Worm (Caenorhabditis elegans) whole organism, mixed stage, embryonic: ENCODE data around the gene pros-1.

Experiments used
- M03D4.4 ChIP-seq: sonication (generic microtip); optimal IDR thresholded peaks from 2 replicates; lab custom pipeline; 2017; ENCODE audit warnings: mild to moderate bottlenecking, missing genetic modification characterization, missing compliant biosample characterization
- bed-3 ChIP-seq: fragments of 200-800 bp; sonication (Bioruptor generic); optimal IDR thresholded peaks from 3 replicates; lab custom pipeline; 2018; ENCODE audit warnings: mild to moderate bottlenecking, missing genetic modification characterization, moderate library complexity, missing compliant biosample characterization
- blmp-1 ChIP-seq: fragments of 150-350 bp; optimal IDR thresholded peaks from 2 replicates; lab custom pipeline; 2014; ENCODE audit warnings: missing biosample characterization, missing genetic modification characterization
- ceh-39 ChIP-seq: fragments of 150-350 bp; optimal IDR thresholded peaks from 2 replicates; lab custom pipeline; 2014; ENCODE audit warnings: missing biosample characterization, missing genetic modification characterization
- ceh-43 ChIP-seq: fragments of 200-800 bp; sonication (Bioruptor generic); optimal IDR thresholded peaks from 2 replicates; lab custom pipeline; 2018; ENCODE audit warnings: mild to moderate bottlenecking, missing genetic modification characterization, moderate library complexity, missing compliant biosample characterization
- ceh-83 ChIP-seq: fragments of 200-800 bp; sonication (Bioruptor generic); optimal IDR thresholded peaks from 2 replicates; lab custom pipeline; 2018; ENCODE audit warnings: mild to moderate bottlenecking, missing genetic modification characterization, missing compliant biosample characterization
- ces-1 ChIP-seq: fragments of 150-350 bp; optimal IDR thresholded peaks from 2 replicates; lab custom pipeline; 2014; ENCODE audit warnings: missing biosample characterization, missing genetic modification reagents, missing genetic modification characterization
- cnd-1 ChIP-seq: fragments of 200-800 bp; sonication (Bioruptor generic); optimal IDR thresholded peaks from 2 replicates; lab custom pipeline; 2018; ENCODE audit warnings: mild to moderate bottlenecking, missing genetic modification characterization, missing compliant biosample characterization
- drap-1 ChIP-seq: fragments of 200-800 bp; sonication (Bioruptor generic); optimal IDR thresholded peaks from 3 replicates; lab custom pipeline; 2018; ENCODE audit warnings: mild to moderate bottlenecking, missing genetic modification characterization, missing compliant biosample characterization
- elt-1 ChIP-seq: sonication (generic microtip); optimal IDR thresholded peaks from 2 replicates; lab custom pipeline; 2017; ENCODE audit warnings: missing genetic modification characterization, mild to moderate bottlenecking, missing compliant biosample characterization, antibody characterized with exemption, moderate library complexity, borderline replicate concordance; ENCODE audit not compliant: insufficient read depth
- elt-3 ChIP-seq: fragments of 150-350 bp; optimal IDR thresholded peaks from 2 replicates; lab custom pipeline; 2014; ENCODE audit warnings: missing biosample characterization, missing genetic modification characterization
- flh-1 ChIP-seq: fragments of 200-800 bp; sonication (Bioruptor generic); optimal IDR thresholded peaks from 2 replicates; lab custom pipeline; 2018; ENCODE audit warnings: mild to moderate bottlenecking, missing genetic modification characterization, moderate library complexity, missing compliant biosample characterization
- ham-2 ChIP-seq: fragments of 200-800 bp; sonication (Bioruptor generic); optimal IDR thresholded peaks from 2 replicates; lab custom pipeline; 2018; ENCODE audit warnings: mild to moderate bottlenecking, missing genetic modification characterization, missing compliant biosample characterization
- hlh-1 ChIP-seq: fragments of 150-350 bp; optimal IDR thresholded peaks from 2 replicates; lab custom pipeline; 2014; ENCODE audit warnings: missing biosample characterization, missing genetic modification reagents, missing genetic modification characterization
- lin-13 ChIP-seq: fragments of 150-350 bp; optimal IDR thresholded peaks from 2 replicates; lab custom pipeline; 2014; ENCODE audit warnings: missing biosample characterization, missing genetic modification characterization
- lin-32 ChIP-seq: fragments of 200-800 bp; sonication (Bioruptor generic); optimal IDR thresholded peaks from 2 replicates; lab custom pipeline; 2018; ENCODE audit warnings: mild to moderate bottlenecking, missing genetic modification characterization, missing compliant biosample characterization
- lsy-2 ChIP-seq: fragments of 150-350 bp; optimal IDR thresholded peaks from 2 replicates; lab custom pipeline; 2014; ENCODE audit warnings: missing biosample characterization, missing genetic modification characterization
- mab-5 ChIP-seq: fragments of 150-350 bp; optimal IDR thresholded peaks from 2 replicates; lab custom pipeline; 2014; ENCODE audit warnings: missing biosample characterization, missing genetic modification characterization
- mep-1 ChIP-seq: fragments of 150-350 bp; optimal IDR thresholded peaks from 2 replicates; lab custom pipeline; 2017; ENCODE audit warnings: missing biosample characterization, missing genetic modification reagents, missing genetic modification characterization, inconsistent platforms
- mls-2 ChIP-seq: sonication (generic microtip); optimal IDR thresholded peaks from 2 replicates; lab custom pipeline; 2016; ENCODE audit warnings: mild to moderate bottlenecking, missing genetic modification characterization, moderate library complexity, missing compliant biosample characterization
- nhr-12 ChIP-seq: fragments of 150-350 bp; optimal IDR thresholded peaks from 2 replicates; lab custom pipeline; 2014; ENCODE audit warnings: missing biosample characterization, missing genetic modification characterization
- nhr-2 ChIP-seq: fragments of 150-350 bp; optimal IDR thresholded peaks from 2 replicates; lab custom pipeline; 2014; ENCODE audit warnings: missing biosample characterization, missing genetic modification characterization
- nhr-237 ChIP-seq: fragments of 150-350 bp; optimal IDR thresholded peaks from 2 replicates; lab custom pipeline; 2014; ENCODE audit warnings: missing biosample characterization, missing genetic modification characterization
- nhr-28 ChIP-seq: fragments of 150-350 bp; optimal IDR thresholded peaks from 2 replicates; lab custom pipeline; 2014; ENCODE audit warnings: missing biosample characterization, missing genetic modification characterization
- nhr-76 ChIP-seq: sonication (generic microtip); optimal IDR thresholded peaks from 2 replicates; lab custom pipeline; 2017; ENCODE audit warnings: missing biosample characterization, missing genetic modification characterization
- pha-4 ChIP-seq: fragments of 150-350 bp; optimal IDR thresholded peaks from 2 replicates; lab custom pipeline; 2018; ENCODE audit warnings: missing biosample characterization, missing genetic modification reagents, missing genetic modification characterization
- sem-2 ChIP-seq: fragments of 200-800 bp; sonication (Bioruptor generic); optimal IDR thresholded peaks from 2 replicates; lab custom pipeline; 2018; ENCODE audit warnings: mild to moderate bottlenecking, missing genetic modification characterization, missing compliant biosample characterization
- snpc-4 ChIP-seq: fragments of 150-350 bp; optimal IDR thresholded peaks from 2 replicates; lab custom pipeline; 2014; ENCODE audit warnings: missing biosample characterization, missing genetic modification characterization
- sptf-1 ChIP-seq: sonication (generic microtip); optimal IDR thresholded peaks from 2 replicates; lab custom pipeline; 2017; ENCODE audit warnings: mild to moderate bottlenecking, missing genetic modification characterization, moderate library complexity, missing compliant biosample characterization
- tbx-8 ChIP-seq: fragments of 200-800 bp; sonication (Bioruptor generic); optimal IDR thresholded peaks from 2 replicates; lab custom pipeline; 2018; ENCODE audit warnings: mild to moderate bottlenecking, missing genetic modification characterization, moderate library complexity, missing compliant biosample characterization
- unc-120 ChIP-seq: sonication (generic microtip); optimal IDR thresholded peaks from 2 replicates; lab custom pipeline; 2017; ENCODE audit warnings: missing genetic modification characterization, missing compliant biosample characterization; ENCODE audit not compliant: poor library complexity, severe bottlenecking
- unc-39 ChIP-seq: fragments of 150-350 bp; optimal IDR thresholded peaks from 2 replicates; lab custom pipeline; 2014; ENCODE audit warnings: missing biosample characterization, missing genetic modification characterization
- unc-62 ChIP-seq: fragments of 150-350 bp; optimal IDR thresholded peaks from 2 replicates; lab custom pipeline; 2014; ENCODE audit warnings: missing biosample characterization, missing genetic modification reagents, missing genetic modification characterization
- zip-8 ChIP-seq: fragments of 150-350 bp; optimal IDR thresholded peaks from 2 replicates; lab custom pipeline; 2014; ENCODE audit warnings: missing biosample characterization, missing genetic modification characterization
- ztf-11 ChIP-seq: fragments of 150-350 bp; optimal IDR thresholded peaks from 2 replicates; lab custom pipeline; 2014; ENCODE audit warnings: missing biosample characterization, missing genetic modification characterization

The pros-1 gene

DNA sequence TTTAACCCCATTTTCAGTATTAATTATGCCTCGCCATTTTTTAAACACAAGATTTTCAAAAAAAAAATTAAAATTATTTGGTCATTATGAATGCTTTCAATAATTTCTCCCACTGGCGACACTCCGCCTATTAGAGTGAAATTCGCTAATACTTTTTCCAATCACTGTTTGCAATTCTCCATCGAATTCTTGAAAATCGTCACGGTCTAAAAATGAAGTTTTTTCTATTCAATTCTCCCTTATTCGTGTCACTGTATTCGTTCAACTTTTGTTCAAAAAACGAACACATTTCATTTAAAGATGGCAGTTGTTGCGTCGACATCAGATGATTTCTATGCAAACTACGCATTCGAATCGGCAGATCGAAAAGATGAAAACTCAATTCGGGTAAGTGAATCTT is 41.4 kb downstream of the pros-1 start, which contains the start of gene C14B9.3:
TSS of gene C14B9.3 (plus strand) at position 301 of the 400 bp plus-strand sequence.
- no peak for TF ChIP-seq hlh-1 (tag; lab: Kevin White, UChicago)
- no peak for TF ChIP-seq drap-1
- no peak for TF ChIP-seq M03D4.4 (tag; lab: Kevin White, UChicago)
- TF ChIP-seq unc-120 (tag; lab: Kevin White, UChicago) = no peak
- no peak for TF ChIP-seq nhr-2 (tag; lab: Kevin White, UChicago)
- no peak for TF ChIP-seq lin-13 (tag; lab: Kevin White, UChicago)
- TF ChIP-seq, all 35 proteins: peak for 0

DNA sequence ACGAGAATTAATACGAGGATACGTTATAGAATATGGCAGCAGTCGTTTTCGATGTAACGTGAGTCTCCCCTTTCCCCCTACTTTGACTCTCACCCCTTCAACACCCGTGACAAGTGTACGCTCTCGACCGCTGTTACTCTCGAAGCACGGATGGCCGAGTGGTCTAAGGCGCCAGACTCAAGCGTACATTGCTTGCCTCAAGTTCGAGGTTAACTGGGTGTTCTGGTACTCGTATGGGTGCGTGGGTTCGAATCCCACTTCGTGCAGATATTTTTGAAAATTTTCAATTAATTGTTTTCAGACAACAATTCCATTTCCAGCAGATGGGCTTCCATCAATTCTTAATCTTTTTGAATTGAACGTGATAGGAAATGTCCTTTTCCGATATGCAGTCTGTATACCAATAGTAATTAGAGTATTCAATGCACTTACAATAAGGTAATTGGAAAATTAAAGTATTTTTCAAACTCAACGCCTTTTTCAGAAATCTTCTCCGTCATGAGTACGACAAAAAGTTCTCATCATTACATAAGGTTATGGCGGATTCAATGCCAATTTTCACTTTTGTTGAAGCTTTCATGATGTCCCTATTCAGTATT is 42.5 kb downstream of the pros-1 start:
- TF ChIP-seq ham-2 (GFP tag; lab: Kevin White, UChicago) = peak; percentile 81
- TF ChIP-seq ceh-39 (tag; lab: Kevin White, UChicago) = no peak
- peak; percentile 88 for TF ChIP-seq sptf-1 (tag; lab: Kevin White, UChicago)
- peak; percentile 39 for TF ChIP-seq ces-1
- TF ChIP-seq ceh-43 (GFP tag; lab: Kevin White, UChicago) = peak; percentile 77
- no peak for TF ChIP-seq nhr-237 (tag; lab: Kevin White, UChicago)
- peak; percentile 89 for TF ChIP-seq M03D4.4 (tag; lab: Kevin White, UChicago)
- TF ChIP-seq lin-13 (tag; lab: Kevin White, UChicago) = peak; percentile 51
- TF ChIP-seq unc-120 (tag; lab: Kevin White, UChicago) = peak; percentile 74
- TF ChIP-seq ztf-11 (tag; lab: Kevin White, UChicago) = no peak
- peak; percentile 34 for TF ChIP-seq mep-1 (tag; lab: Kevin White, UChicago)
- TF ChIP-seq elt-1 (tag; lab: Kevin White, UChicago) = no peak
- TF ChIP-seq bed-3 = peak; percentile 59
- no peak for TF ChIP-seq nhr-2 (tag; lab: Kevin White, UChicago)
- TF ChIP-seq elt-3 (tag; lab: Kevin White, UChicago) = peak; percentile 26
- TF ChIP-seq unc-39 (tag; lab: Kevin White, UChicago) = no peak
- peak; percentile 50 for TF ChIP-seq pha-4 (tag; lab: Kevin White, UChicago)
- TF ChIP-seq flh-1 (GFP tag; lab: Kevin White, UChicago) = peak; percentile 66
- no peak for TF ChIP-seq nhr-28 (tag; lab: Kevin White, UChicago)
- TF ChIP-seq zip-8 (tag; lab: Kevin White, UChicago) = no peak
- peak; percentile 76 for TF ChIP-seq lin-32 (GFP tag; lab: Kevin White, UChicago)
- TF ChIP-seq snpc-4 (tag; lab: Kevin White, UChicago) = no peak
- TF ChIP-seq blmp-1 = no peak
- TF ChIP-seq mls-2 (tag; lab: Kevin White, UChicago) = peak; percentile 91
- TF ChIP-seq hlh-1 (tag; lab: Kevin White, UChicago) = peak; percentile 12
- TF ChIP-seq tbx-8 (GFP tag; lab: Kevin White, UChicago) = peak; percentile 55
- TF ChIP-seq nhr-12 (tag; lab: Kevin White, UChicago) = peak; percentile 63
- no peak for TF ChIP-seq mab-5 (tag; lab: Kevin White, UChicago)
- peak; percentile 91 for TF ChIP-seq cnd-1
- peak; percentile 95 for TF ChIP-seq ceh-83 (GFP tag; lab: Kevin White, UChicago)
- peak; percentile 85 for TF ChIP-seq drap-1
- no peak for TF ChIP-seq nhr-76 (tag; lab: Kevin White, UChicago)
- peak; percentile 91 for TF ChIP-seq sem-2 (GFP tag; lab: Kevin White, UChicago)
- TF ChIP-seq unc-62 (GFP tag; lab: Kevin White, UChicago) = no peak
- no peak for TF ChIP-seq lsy-2 (tag; lab: Kevin White, UChicago)

DNA sequence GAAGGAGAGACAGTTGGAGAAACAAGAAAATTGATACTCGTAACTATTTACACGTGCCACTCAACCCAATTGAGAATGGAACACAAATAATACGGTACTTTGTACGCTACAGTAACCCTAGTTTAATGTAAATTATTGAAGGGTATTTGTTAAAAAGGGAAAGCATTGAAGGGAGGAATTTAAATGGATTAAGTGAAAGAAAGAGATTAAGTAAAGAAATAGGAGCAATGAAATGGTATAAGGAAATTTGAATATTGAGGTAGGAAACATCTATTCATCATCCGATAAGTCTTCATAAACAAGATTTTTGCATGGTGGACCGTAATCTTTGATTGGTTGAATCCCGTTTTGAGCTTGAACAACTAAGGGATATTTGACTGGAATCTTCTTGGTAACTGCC is 44.3 kb downstream of the pros-1 start:
- no peak for TF ChIP-seq unc-120 (tag; lab: Kevin White, UChicago)
- TF ChIP-seq M03D4.4 (tag; lab: Kevin White, UChicago) = no peak
- TF ChIP-seq mab-5 (tag; lab: Kevin White, UChicago) = no peak
- no peak for TF ChIP-seq lsy-2 (tag; lab: Kevin White, UChicago)
- TF ChIP-seq bed-3 = no peak
- no peak for TF ChIP-seq ceh-83 (GFP tag; lab: Kevin White, UChicago)
- no peak for TF ChIP-seq pha-4 (tag; lab: Kevin White, UChicago)
